Fruit fly (Drosophila melanogaster): ENCODE results near the gene HLH4C.
A peak's percentile ranks its signal among the peaks of the same experiment; 100 is the strongest.

Gene HLH4C

DNA sequence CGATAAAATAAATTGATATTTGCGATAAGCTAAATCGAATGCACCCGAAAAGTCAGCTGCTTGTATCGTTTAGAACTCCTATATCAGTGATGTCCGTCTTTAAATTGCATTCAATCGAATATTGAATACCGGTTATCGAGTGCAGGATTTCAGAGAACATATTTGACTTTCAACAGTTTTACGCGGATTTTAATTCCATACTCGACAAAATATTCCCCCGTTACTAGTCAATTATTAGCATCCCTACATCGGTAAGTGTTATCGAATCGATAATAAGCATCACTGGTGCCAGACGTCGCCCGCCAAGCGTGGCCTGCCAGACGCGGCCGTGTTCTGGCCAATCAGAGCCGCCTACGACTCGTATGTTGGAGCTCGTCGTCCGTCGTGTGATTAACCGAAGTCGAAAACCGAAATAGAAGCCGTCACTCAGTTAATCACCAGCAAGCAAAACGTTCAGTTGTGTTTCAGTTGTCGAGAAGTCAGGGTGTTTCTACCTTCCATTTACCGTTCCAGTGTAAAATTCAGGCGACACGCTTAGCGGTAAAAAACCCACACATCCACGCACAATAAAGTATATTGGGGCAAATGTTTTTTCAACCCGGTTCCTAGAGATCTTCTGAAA is 40.7 kb upstream of the HLH4C start, which contains the start of gene ctp (continued):
- TF ChIP-seq CG1602 (GFP tag; optimal IDR thresholded peaks at IDR 0.05): no peak
- TF ChIP-seq tx (GFP tag; optimal IDR thresholded peaks at IDR 0.05): peak; percentile 9
- peak; percentile 36; the same call in 1 of the 2 replicates for TF ChIP-seq klu (GFP tag; IDR thresholded peaks at IDR 0.05)
- peak; percentile 77; the same call in 3 of the 4 replicates for TF ChIP-seq chinmo (GFP tag; IDR thresholded peaks at IDR 0.05; ENCODE audit: partially characterized antibody)
- peak; percentile 27; the same call in 1 of the 3 replicates for TF ChIP-seq H15 (GFP tag; IDR thresholded peaks at IDR 0.05)
- no peak for TF ChIP-seq eve (GFP tag; optimal IDR thresholded peaks at IDR 0.05)
- TF ChIP-seq D19B (GFP tag; optimal IDR thresholded peaks at IDR 0.05): no peak
- TF ChIP-seq oc (tag; optimal IDR thresholded peaks at IDR 0.05): peak; percentile 27
- no peak for TF ChIP-seq fd102C (GFP tag; optimal IDR thresholded peaks at IDR 0.05)
- TF ChIP-seq ro (GFP tag; IDR thresholded peaks at IDR 0.05): no peak
- peak; percentile 45 for TF ChIP-seq zen (tag; optimal IDR thresholded peaks at IDR 0.05)
- peak; percentile 65 for TF ChIP-seq Rfx (GFP tag; IDR thresholded peaks at IDR 0.05)
- no peak for TF ChIP-seq CG12236 (GFP tag; optimal IDR thresholded peaks at IDR 0.05)
- peak; percentile 37 for TF ChIP-seq p53 (GFP tag; optimal IDR thresholded peaks at IDR 0.05)
- peak; percentile 30 for TF ChIP-seq CG18262 (tag; optimal IDR thresholded peaks at IDR 0.05)
- peak; percentile 40; the same call in 1 of the 2 replicates for TF ChIP-seq Atf6 (GFP tag; IDR thresholded peaks at IDR 0.05)
- TF ChIP-seq Doc3 (GFP tag; IDR thresholded peaks at IDR 0.05; ENCODE audit: partially characterized antibody): peak; percentile 65; the same call in 2 of the 3 replicates
- TF ChIP-seq CG10959 (GFP tag; IDR thresholded peaks at IDR 0.05): no peak
- peak; percentile 28 for TF ChIP-seq CG9727 (GFP tag; optimal IDR thresholded peaks at IDR 0.05)
- TF ChIP-seq CG34422 (GFP tag; IDR thresholded peaks at IDR 0.05): peak; percentile 67; the same call in 1 of the 3 replicates
- TF ChIP-seq CG6791 (GFP tag; IDR thresholded peaks at IDR 0.05; ENCODE audit: partially characterized antibody): peak; percentile 58; the same call in 2 of the 3 replicates
- no peak for TF ChIP-seq CG12744 (GFP tag; optimal IDR thresholded peaks at IDR 0.05)
- peak in 1 of 2 experiments; percentile 59 for TF ChIP-seq tll (GFP tag; optimal IDR thresholded peaks at IDR 0.05)
- peak; percentile 29 for TF ChIP-seq CG9876 (GFP tag; optimal IDR thresholded peaks at IDR 0.05)
- no peak for TF ChIP-seq grn (GFP tag; optimal IDR thresholded peaks at IDR 0.05)
- TF ChIP-seq CG10979 (tag; optimal IDR thresholded peaks at IDR 0.05): peak; percentile 28
- no peak for TF ChIP-seq dimm (GFP tag; IDR thresholded peaks at IDR 0.05)
- no peak for TF ChIP-seq Mes4 (GFP tag; optimal IDR thresholded peaks at IDR 0.05)
- TF ChIP-seq schlank (tag; optimal IDR thresholded peaks at IDR 0.05): no peak
- no peak for TF ChIP-seq Poxn (GFP tag; IDR thresholded peaks at IDR 0.05)
- TF ChIP-seq pan (optimal IDR thresholded peaks at IDR 0.05): no peak
- no peak for TF ChIP-seq pan (GFP tag; optimal IDR thresholded peaks at IDR 0.05 in 1 of 2, IDR thresholded peaks at IDR 0.05 in 1 of 2)
- TF ChIP-seq CG30431 (GFP tag; optimal IDR thresholded peaks at IDR 0.05): no peak
- TF ChIP-seq CG1529 (GFP tag; optimal IDR thresholded peaks at IDR 0.05): no peak
- TF ChIP-seq lov (optimal IDR thresholded peaks at IDR 0.05): no peak
- TF ChIP-seq lov (GFP tag; IDR thresholded peaks at IDR 0.05): no peak
- no peak for TF ChIP-seq fru (optimal IDR thresholded peaks at IDR 0.05)
- peak; percentile 78 for TF ChIP-seq CG9932 (GFP tag; IDR thresholded peaks at IDR 0.05)
- no peak for TF ChIP-seq tio (GFP tag; optimal IDR thresholded peaks at IDR 0.05)
- peak; percentile 15 for TF ChIP-seq CG10147 (GFP tag; optimal IDR thresholded peaks at IDR 0.05)
- TF ChIP-seq fd64A (GFP tag; optimal IDR thresholded peaks at IDR 0.05): peak; percentile 35
- peak; percentile 71 for TF ChIP-seq CG14860 (GFP tag; IDR thresholded peaks at IDR 0.05; ENCODE audit: partially characterized antibody)
- no peak for TF ChIP-seq CG1832 (GFP tag; optimal IDR thresholded peaks at IDR 0.05)
- peak; percentile 100 for TF ChIP-seq Nf-YC (tag; optimal IDR thresholded peaks at IDR 0.05)
- no peak for TF ChIP-seq h (optimal IDR thresholded peaks at IDR 0.05)
- TF ChIP-seq CG7271 (tag; optimal IDR thresholded peaks at IDR 0.05): no peak
- no peak for TF ChIP-seq CG4360 (GFP tag; IDR thresholded peaks at IDR 0.05)
- no peak for TF ChIP-seq da (GFP tag; optimal IDR thresholded peaks at IDR 0.05)
- no peak for TF ChIP-seq Lpt (GFP tag; optimal IDR thresholded peaks at IDR 0.05)
- TF ChIP-seq pfk (GFP tag; optimal IDR thresholded peaks at IDR 0.05): peak; percentile 10
- no peak for TF ChIP-seq B-H1 (GFP tag; IDR thresholded peaks at IDR 0.05)

Data from whole organism, embryonic.